Worm (Caenorhabditis elegans) whole organism, L2 larva: ENCODE measurements around the gene chtb-2.

Experiments
- C34F6.9 ChIP-seq: fragments of 150-350 bp; optimal IDR thresholded peaks from 2 replicates; lab custom pipeline; 2014; ENCODE audit warnings: missing biosample characterization, missing genetic modification characterization
- F13H6.1 ChIP-seq: sonication (generic microtip); optimal IDR thresholded peaks from 2 replicates; lab custom pipeline; 2016; ENCODE audit warnings: missing genetic modification characterization, missing compliant biosample characterization
- R02D3.7 ChIP-seq: fragments of 150-350 bp; optimal IDR thresholded peaks from 2 replicates; lab custom pipeline; 2014; ENCODE audit warnings: missing biosample characterization, missing genetic modification characterization
- Y55F3AM.14 ChIP-seq: fragments of 200-800 bp; sonication (Bioruptor generic); optimal IDR thresholded peaks from 2 replicates; lab custom pipeline; 2018; ENCODE audit warnings: mild to moderate bottlenecking, missing genetic modification characterization, missing compliant biosample characterization
- alr-1 ChIP-seq: fragments of 150-350 bp; optimal IDR thresholded peaks from 2 replicates; lab custom pipeline; 2014; ENCODE audit warnings: missing biosample characterization, missing genetic modification characterization
- aly-2 ChIP-seq: fragments of 150-350 bp; optimal IDR thresholded peaks from 2 replicates; lab custom pipeline; 2014; ENCODE audit warnings: missing biosample characterization, missing genetic modification characterization
- ama-1 ChIP-seq: fragments of 150-350 bp; optimal IDR thresholded peaks from 2 replicates; lab custom pipeline; 2018; ENCODE audit warnings: inconsistent platforms
- blmp-1 ChIP-seq: sonication (generic microtip); optimal IDR thresholded peaks from 2 replicates; lab custom pipeline; 2017; ENCODE audit warnings: missing genetic modification characterization, mild to moderate bottlenecking, missing compliant biosample characterization, antibody characterized with exemption, moderate library complexity; ENCODE audit not compliant: insufficient read depth
- ceh-16 ChIP-seq: fragments of 150-350 bp; optimal IDR thresholded peaks from 2 replicates; lab custom pipeline; 2014; ENCODE audit warnings: missing biosample characterization, missing genetic modification characterization
- ceh-82 ChIP-seq: fragments of 150-350 bp; optimal IDR thresholded peaks from 2 replicates; lab custom pipeline; 2014; ENCODE audit warnings: missing biosample characterization, missing genetic modification characterization
- crh-2 ChIP-seq: sonication (generic microtip); optimal IDR thresholded peaks from 2 replicates; lab custom pipeline; 2017; ENCODE audit warnings: missing biosample characterization, missing genetic modification characterization
- dmd-4 ChIP-seq: sonication (generic microtip); optimal IDR thresholded peaks from 2 replicates; lab custom pipeline; 2017; ENCODE audit warnings: missing biosample characterization, missing genetic modification characterization
- elt-1 ChIP-seq: fragments of 150-350 bp; optimal IDR thresholded peaks from 2 replicates; lab custom pipeline; 2014; ENCODE audit warnings: missing biosample characterization, missing genetic modification characterization
- fos-1 ChIP-seq: fragments of 150-350 bp; optimal IDR thresholded peaks from 2 replicates; lab custom pipeline; 2014; ENCODE audit warnings: missing biosample characterization, missing genetic modification characterization
- gmeb-1 ChIP-seq: fragments of 150-350 bp; optimal IDR thresholded peaks from 2 replicates; lab custom pipeline; 2014; ENCODE audit warnings: missing biosample characterization, missing genetic modification characterization
- lin-11 ChIP-seq: fragments of 150-350 bp; sonication (generic microtip); optimal IDR thresholded peaks from 2 replicates; lab custom pipeline; 2014; ENCODE audit warnings: missing biosample characterization, missing genetic modification characterization, inconsistent platforms, mixed read lengths
- lin-13 ChIP-seq: fragments of 150-350 bp; optimal IDR thresholded peaks from 2 replicates; lab custom pipeline; 2014; ENCODE audit warnings: missing biosample characterization, missing genetic modification reagents, missing genetic modification characterization
- lin-39 ChIP-seq: fragments of 150-350 bp; optimal IDR thresholded peaks from 2 replicates; lab custom pipeline; 2014; ENCODE audit warnings: missing biosample characterization, missing genetic modification reagents, missing genetic modification characterization
- lsy-2 ChIP-seq, 2 experiments: fragments of 150-350 bp in 1 of 2; sonication (generic microtip) in 1 of 2; optimal IDR thresholded peaks; 2 replicates each; lab custom pipeline; 2014 to 2017; ENCODE audit warnings: missing biosample characterization in 2 of 2, missing genetic modification characterization in 2 of 2
- mab-5 ChIP-seq: fragments of 150-350 bp; optimal IDR thresholded peaks from 2 replicates; lab custom pipeline; 2014; ENCODE audit warnings: missing biosample characterization, missing genetic modification characterization
- mbf-1 ChIP-seq: sonication (generic microtip); optimal IDR thresholded peaks from 2 replicates; lab custom pipeline; 2017; ENCODE audit warnings: missing biosample characterization, missing genetic modification characterization
- mdl-1 ChIP-seq, 2 experiments: fragments of 150-350 bp in 1 of 2; sonication (generic microtip) in 1 of 2; optimal IDR thresholded peaks; 2 replicates each; lab custom pipeline; 2017; ENCODE audit warnings: missing biosample characterization in 2 of 2, missing genetic modification characterization in 2 of 2
- nhr-10 ChIP-seq: sonication (generic microtip); optimal IDR thresholded peaks from 2 replicates; lab custom pipeline; 2017; ENCODE audit warnings: missing biosample characterization, missing genetic modification characterization
- nhr-11 ChIP-seq: fragments of 150-350 bp; optimal IDR thresholded peaks from 2 replicates; lab custom pipeline; 2014; ENCODE audit warnings: missing biosample characterization, missing genetic modification characterization
- nhr-21 ChIP-seq: fragments of 150-350 bp; optimal IDR thresholded peaks from 2 replicates; lab custom pipeline; 2014; ENCODE audit warnings: missing biosample characterization, missing genetic modification characterization
- nhr-23 ChIP-seq: fragments of 150-350 bp; optimal IDR thresholded peaks from 2 replicates; lab custom pipeline; 2014; ENCODE audit warnings: missing biosample characterization, missing genetic modification reagents, missing genetic modification characterization
- nhr-6 ChIP-seq: fragments of 150-350 bp; optimal IDR thresholded peaks from 2 replicates; lab custom pipeline; 2014; ENCODE audit warnings: missing biosample characterization, missing genetic modification characterization
- nhr-77 ChIP-seq: fragments of 150-350 bp; optimal IDR thresholded peaks from 2 replicates; lab custom pipeline; 2014; ENCODE audit warnings: missing biosample characterization, missing genetic modification characterization
- peb-1 ChIP-seq: fragments of 150-350 bp; optimal IDR thresholded peaks from 2 replicates; lab custom pipeline; 2014; ENCODE audit warnings: missing biosample characterization, missing genetic modification characterization
- sem-4 ChIP-seq: fragments of 150-350 bp; optimal IDR thresholded peaks from 2 replicates; lab custom pipeline; 2014; ENCODE audit warnings: missing biosample characterization, missing genetic modification reagents, missing genetic modification characterization
- skn-1 ChIP-seq: sonication (generic microtip); optimal IDR thresholded peaks from 2 replicates; lab custom pipeline; 2017; ENCODE audit warnings: missing biosample characterization, missing genetic modification characterization
- sma-3 ChIP-seq: sonication (generic microtip); optimal IDR thresholded peaks from 2 replicates; lab custom pipeline; 2016; ENCODE audit warnings: missing genetic modification reagents, missing genetic modification characterization, missing compliant biosample characterization
- sma-9 ChIP-seq, 2 experiments: fragments of 150-350 bp in 1 of 2; sonication (generic microtip) in 1 of 2; optimal IDR thresholded peaks; 2 replicates each; lab custom pipeline; 2014 to 2016; ENCODE audit warnings: missing genetic modification characterization in 2 of 2, mild to moderate bottlenecking in 1 of 2, missing biosample characterization in 1 of 2, missing compliant biosample characterization in 1 of 2, missing genetic modification reagents in 1 of 2, moderate library complexity in 1 of 2
- snpc-4 ChIP-seq: fragments of 150-350 bp; optimal IDR thresholded peaks from 2 replicates; lab custom pipeline; 2014; ENCODE audit warnings: missing biosample characterization, missing genetic modification characterization
- unc-39 ChIP-seq: fragments of 150-350 bp; optimal IDR thresholded peaks from 2 replicates; lab custom pipeline; 2014; ENCODE audit warnings: missing biosample characterization, missing genetic modification characterization
- unc-55 ChIP-seq: fragments of 150-350 bp; sonication (generic microtip); optimal IDR thresholded peaks from 3 replicates; lab custom pipeline; 2014; ENCODE audit warnings: missing biosample characterization, missing genetic modification reagents, missing genetic modification characterization
- unc-62 ChIP-seq: fragments of 150-350 bp; optimal IDR thresholded peaks from 2 replicates; lab custom pipeline; 2014; ENCODE audit warnings: missing biosample characterization, missing genetic modification reagents, missing genetic modification characterization
- zag-1 ChIP-seq: fragments of 150-350 bp; optimal IDR thresholded peaks from 2 replicates; lab custom pipeline; 2014; ENCODE audit warnings: missing biosample characterization, missing genetic modification characterization
- ztf-1 ChIP-seq: fragments of 200-800 bp; sonication (Bioruptor generic); conservative IDR thresholded peaks from 2 replicates; pipeline ENCODE4 v1.3.6; 2022; ENCODE audit warnings: missing genetic modification characterization, missing compliant biosample characterization
- ztf-11 ChIP-seq: sonication (generic microtip); optimal IDR thresholded peaks from 2 replicates; lab custom pipeline; 2017; ENCODE audit warnings: missing biosample characterization, missing genetic modification characterization
- ztf-4 ChIP-seq: fragments of 150-350 bp; optimal IDR thresholded peaks from 2 replicates; lab custom pipeline; 2014; ENCODE audit warnings: missing biosample characterization, missing genetic modification characterization

chtb-2 gene

DNA sequence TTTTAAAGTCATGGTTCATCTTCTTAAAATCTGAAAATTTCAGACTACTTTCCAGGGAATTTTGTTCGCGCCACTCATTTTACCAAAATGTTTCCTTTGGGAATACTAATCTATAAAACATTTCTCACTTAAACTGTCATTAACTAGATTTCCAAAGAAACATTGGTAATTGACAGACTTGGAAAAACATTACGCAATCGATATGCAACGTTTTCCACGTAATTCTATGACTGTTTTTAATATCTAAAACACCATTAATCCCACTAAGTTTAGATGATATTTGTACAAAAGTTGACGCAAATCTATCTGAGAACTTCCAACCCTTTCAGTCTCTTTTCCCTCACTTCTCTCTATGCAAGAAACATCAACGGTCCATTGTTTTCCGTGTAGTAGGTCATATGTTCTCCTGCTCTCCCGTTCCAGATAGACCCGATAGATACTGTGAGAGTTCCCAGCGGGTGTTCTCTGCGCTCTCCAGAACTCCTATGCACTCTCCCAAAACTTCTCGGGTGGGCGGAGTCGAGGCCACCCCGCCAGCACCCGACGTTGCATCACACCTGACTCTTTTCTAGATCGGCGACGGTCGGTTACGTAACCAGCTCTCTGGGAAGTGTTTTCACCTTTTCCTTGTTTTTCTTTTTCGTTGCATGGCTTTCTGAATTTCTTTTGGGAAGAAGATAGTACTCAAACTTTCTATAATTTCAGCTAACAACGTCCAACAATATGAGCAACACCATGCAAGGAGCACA is 4.6 kb upstream of the chtb-2 start, which contains the start of gene zip-8:
TSS of gene zip-8 (plus strand) at position 700 of the 749 bp plus-strand sequence.
- TF ChIP-seq mdl-1 (tag; optimal IDR thresholded peaks at IDR 0.05; lab: Kevin White, UChicago) (no peak), snpc-4 (tag; lab: Kevin White, UChicago) (no peak), gmeb-1 (tag; lab: Kevin White, UChicago) (no peak), mab-5 (no peak), lin-39 (no peak), lin-13 (GFP tag; lab: Kevin White, UChicago) (no peak), blmp-1 (tag; lab: Kevin White, UChicago) (no peak), F13H6.1 (tag; lab: Kevin White, UChicago) (no peak), crh-2 (tag; lab: Kevin White, UChicago) (no peak), ceh-82 (no peak), R02D3.7 (no peak), unc-39 (tag; lab: Kevin White, UChicago) (no peak), ztf-1 (GFP tag; lab: Robert Waterston, UW) (no peak), nhr-21 (tag; lab: Kevin White, UChicago) (no peak), Y55F3AM.14 (GFP tag; lab: Kevin White, UChicago) (no peak), nhr-10 (no peak), ztf-11 (tag; lab: Kevin White, UChicago) (no peak)

DNA sequence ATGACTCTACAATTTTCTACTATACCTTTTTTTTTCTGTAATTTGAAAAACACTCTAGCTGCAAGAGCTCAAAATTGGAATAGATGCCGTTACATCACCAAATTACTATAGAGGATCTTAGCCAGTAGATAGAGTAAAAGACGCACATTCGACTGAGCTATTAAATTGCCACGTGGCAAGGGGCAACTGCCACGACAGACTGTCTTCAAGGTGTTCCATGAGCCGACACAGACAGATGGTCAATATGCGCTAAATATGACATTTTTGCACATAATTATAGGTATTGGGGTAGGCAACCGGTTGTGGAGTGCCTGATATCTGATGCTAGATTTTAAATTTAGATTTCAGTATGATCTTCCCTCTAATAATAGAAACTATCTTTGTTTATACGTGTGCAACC is 3.6 kb upstream of the chtb-2 start:
- no peak for TF ChIP-seq mbf-1 (tag; lab: Kevin White, UChicago)
- no peak for TF ChIP-seq nhr-6
- TF ChIP-seq R02D3.7: no peak

DNA sequence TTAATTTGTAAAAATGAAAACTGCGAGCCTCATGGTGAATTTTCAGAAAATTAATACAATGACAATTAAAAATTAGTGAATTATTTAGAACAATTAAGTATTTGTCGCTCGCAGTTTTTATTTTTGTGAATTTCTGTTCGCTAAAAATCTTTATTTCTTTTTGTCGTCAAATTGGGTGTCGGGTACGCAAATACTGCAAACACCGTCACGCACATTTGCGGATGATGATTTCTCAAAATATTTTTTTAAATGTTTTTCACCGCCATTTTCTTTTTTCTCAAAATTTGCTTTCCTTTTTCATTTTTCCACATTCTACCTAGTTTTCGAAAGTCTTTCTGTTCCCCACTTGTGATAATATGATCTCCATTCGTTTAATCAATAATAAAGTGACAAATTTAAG is 5.9 kb downstream of the chtb-2 start:
- TF ChIP-seq unc-55 (GFP tag; lab: Kevin White, UChicago) (peak; percentile 78), C34F6.9 (peak; percentile 71), R02D3.7 (no peak), aly-2 (tag; lab: Kevin White, UChicago) (no peak), sem-4 (tag; lab: Kevin White, UChicago) (no peak), nhr-11 (tag; lab: Kevin White, UChicago) (no peak), alr-1 (tag; lab: Kevin White, UChicago) (no peak), fos-1 (no peak), peb-1 (tag; lab: Kevin White, UChicago) (no peak), ceh-82 (no peak), elt-1 (tag; lab: Kevin White, UChicago) (no peak), F13H6.1 (tag; lab: Kevin White, UChicago) (no peak), ztf-11 (tag; lab: Kevin White, UChicago) (no peak), unc-62 (GFP tag; lab: Kevin White, UChicago) (no peak), nhr-77 (tag; lab: Kevin White, UChicago) (no peak), unc-39 (tag; lab: Kevin White, UChicago) (no peak), zag-1 (tag; lab: Kevin White, UChicago) (no peak), ztf-4 (tag; lab: Kevin White, UChicago) (no peak), lin-13 (GFP tag; lab: Kevin White, UChicago) (no peak), nhr-10 (no peak), dmd-4 (tag; lab: Kevin White, UChicago) (no peak), lin-39 (no peak), skn-1 (tag; lab: Kevin White, UChicago) (peak; percentile 98), ama-1 (lab: Kevin White, UChicago) (no peak), lsy-2 (tag; optimal IDR thresholded peaks at IDR 0.05; lab: Kevin White, UChicago) (peak; percentile 71 to 75), mbf-1 (tag; lab: Kevin White, UChicago) (no peak), Y55F3AM.14 (GFP tag; lab: Kevin White, UChicago) (no peak), nhr-6 (no peak), ceh-16 (tag; lab: Kevin White, UChicago) (no peak), lin-11 (tag; lab: Kevin White, UChicago) (no peak), snpc-4 (tag; lab: Kevin White, UChicago) (peak; percentile 11), mab-5 (no peak), crh-2 (tag; lab: Kevin White, UChicago) (peak; percentile 25), nhr-21 (tag; lab: Kevin White, UChicago) (no peak), sma-3 (no peak), mdl-1 (tag; optimal IDR thresholded peaks at IDR 0.05; lab: Kevin White, UChicago) (no peak), nhr-23 (tag; lab: Kevin White, UChicago) (no peak), sma-9 (GFP tag; optimal IDR thresholded peaks at IDR 0.05; lab: Kevin White, UChicago) (peak; percentile 44), sma-9 (tag; optimal IDR thresholded peaks at IDR 0.05; lab: Kevin White, UChicago) (no peak)
